Worm (Caenorhabditis elegans): Measurements from ENCODE around the gene tni-4.

The tni-4 gene

DNA sequence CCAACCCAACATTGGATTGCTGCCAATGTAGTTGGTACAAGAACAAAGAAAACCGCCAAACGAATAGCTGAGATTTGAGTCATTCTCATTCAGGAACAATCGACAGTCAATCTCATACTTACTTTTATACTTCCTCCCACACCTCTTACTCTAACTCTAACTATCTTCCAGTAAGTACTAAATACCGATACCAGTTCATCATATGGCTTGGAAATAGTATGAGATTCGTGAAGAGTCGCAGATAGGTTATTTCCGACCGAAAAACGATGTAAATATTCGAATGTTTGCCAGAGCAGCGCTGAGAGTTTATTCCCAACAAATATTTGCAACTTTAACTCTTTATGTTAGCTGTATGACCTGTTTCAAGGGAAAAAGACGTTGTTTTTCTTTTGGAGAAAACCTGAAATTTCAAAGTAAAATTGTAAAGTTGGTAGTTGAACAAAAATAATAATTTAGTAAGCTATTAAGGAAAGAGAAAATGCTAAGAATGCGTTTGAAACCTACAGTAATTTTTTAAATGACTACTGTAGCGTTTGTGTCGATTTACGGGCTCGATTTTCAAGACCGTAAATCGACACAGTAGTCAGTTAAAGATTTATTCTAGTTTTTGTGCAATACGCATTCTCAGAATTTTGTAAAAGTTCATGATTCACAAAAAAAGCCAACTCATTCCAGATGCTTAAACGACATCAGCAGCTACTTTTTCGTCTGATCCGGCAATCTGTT, 17.7 kb upstream of the tni-4 start, which contains the start of the genes W03F8.6 and mtrf-1L:
Gene W03F8.6 (minus strand): TSS at position 101 of the 726 bp plus-strand sequence.
Gene mtrf-1L (plus strand): TSS at position 676 of the 726 bp plus-strand sequence.
- TF ChIP-seq ref-1 (GFP tag; conservative IDR thresholded peaks at IDR 0.05), result no peak
- no peak for TF ChIP-seq flt-1 (GFP tag; IDR thresholded peaks at IDR 0.05)
- TF ChIP-seq klf-2 (GFP tag; conservative IDR thresholded peaks at IDR 0.05), result no peak
- no peak for TF ChIP-seq ztf-23 (GFP tag; IDR thresholded peaks at IDR 0.05)
- TF ChIP-seq tab-1 (GFP tag; IDR thresholded peaks at IDR 0.05), result no peak
- no peak for TF ChIP-seq cog-1 (tag; optimal IDR thresholded peaks at IDR 0.05)
- TF ChIP-seq med-1 (GFP tag; optimal IDR thresholded peaks at IDR 0.05; ENCODE audit: insufficient read depth), result no peak
- TF ChIP-seq T22C8.4 (GFP tag; IDR thresholded peaks at IDR 0.05), result no peak
- TF ChIP-seq ztf-29 (GFP tag; IDR thresholded peaks at IDR 0.05), result no peak

DNA sequence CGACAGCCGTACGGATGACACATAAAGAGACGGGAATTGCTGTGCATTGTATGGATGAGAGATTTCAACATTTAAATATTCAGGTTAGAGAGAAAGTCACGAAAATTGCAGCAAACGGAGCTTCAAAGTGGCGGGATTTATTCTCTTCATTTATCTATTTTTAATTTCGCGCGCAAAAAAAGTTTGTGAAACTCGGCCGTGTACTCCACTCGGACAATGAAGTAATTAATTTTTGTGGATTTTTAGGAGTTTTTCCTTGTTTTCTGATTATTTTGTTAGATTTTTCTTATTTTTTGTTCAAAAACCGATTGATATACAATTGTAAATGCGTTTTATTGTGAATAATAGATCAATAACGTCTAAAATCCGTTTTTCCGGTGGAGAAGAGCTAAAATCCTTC, 16.3 kb upstream of the tni-4 start:
- TF ChIP-seq ztf-23 (GFP tag; IDR thresholded peaks at IDR 0.05), result no peak
- no peak for TF ChIP-seq tab-1 (GFP tag; IDR thresholded peaks at IDR 0.05)

DNA sequence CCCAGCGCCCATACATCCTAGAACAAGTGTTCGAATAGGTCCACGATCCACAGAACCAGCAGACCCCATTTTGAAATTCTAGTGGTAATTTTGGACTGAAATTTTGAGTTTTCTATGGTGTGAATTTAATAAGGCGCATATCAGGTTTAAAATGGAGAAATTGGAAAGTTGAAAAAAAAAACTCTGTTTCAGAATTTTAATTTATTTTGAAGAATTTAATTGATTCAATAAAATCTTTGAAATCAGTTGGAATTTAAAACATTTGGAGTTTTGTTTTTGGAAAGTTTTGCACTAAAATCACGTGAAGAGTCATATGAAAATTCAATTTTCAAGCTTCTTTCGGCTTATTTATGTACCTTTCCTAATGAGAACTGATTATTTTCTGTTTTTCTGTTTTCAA, 8.9 kb upstream of the tni-4 start, which contains the start of gene gpa-18:
Gene gpa-18 (minus strand): TSS at position 101 of the 400 bp plus-strand sequence.
- TF ChIP-seq cog-1 (tag; optimal IDR thresholded peaks at IDR 0.05) (no peak), tab-1 (GFP tag; IDR thresholded peaks at IDR 0.05) (no peak), ztf-23 (GFP tag; IDR thresholded peaks at IDR 0.05) (no peak), flt-1 (GFP tag; IDR thresholded peaks at IDR 0.05) (no peak), med-1 (GFP tag; optimal IDR thresholded peaks at IDR 0.05; ENCODE audit: insufficient read depth) (no peak), ref-1 (GFP tag; conservative IDR thresholded peaks at IDR 0.05) (no peak)

DNA sequence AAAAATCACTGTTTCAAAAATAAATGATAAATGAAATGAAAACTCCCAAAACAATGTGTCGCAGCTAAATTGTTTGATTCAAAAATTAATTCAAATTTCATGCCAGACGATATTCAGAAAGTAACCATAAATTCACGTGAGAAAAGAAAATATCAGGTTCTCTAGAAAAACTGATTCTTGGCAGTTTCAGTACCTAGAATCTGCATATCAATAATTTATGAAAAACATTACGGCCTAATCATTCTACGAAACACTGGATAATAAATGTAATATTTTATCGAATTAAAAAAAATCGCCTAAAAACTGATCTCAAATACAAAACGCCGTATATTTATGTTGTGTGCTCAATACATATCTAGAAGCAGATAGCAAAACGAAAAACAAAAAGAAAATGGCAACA, 3.6 kb upstream of the tni-4 start:
- TF ChIP-seq T22C8.4 (GFP tag; IDR thresholded peaks at IDR 0.05) (no peak), med-1 (GFP tag; optimal IDR thresholded peaks at IDR 0.05; ENCODE audit: insufficient read depth) (no peak), ref-1 (GFP tag; conservative IDR thresholded peaks at IDR 0.05) (no peak), klf-2 (GFP tag; conservative IDR thresholded peaks at IDR 0.05) (no peak), tab-1 (GFP tag; IDR thresholded peaks at IDR 0.05) (no peak), ztf-29 (GFP tag; IDR thresholded peaks at IDR 0.05) (no peak), flt-1 (GFP tag; IDR thresholded peaks at IDR 0.05) (no peak), cog-1 (tag; optimal IDR thresholded peaks at IDR 0.05) (no peak), ztf-23 (GFP tag; IDR thresholded peaks at IDR 0.05) (no peak)

DNA sequence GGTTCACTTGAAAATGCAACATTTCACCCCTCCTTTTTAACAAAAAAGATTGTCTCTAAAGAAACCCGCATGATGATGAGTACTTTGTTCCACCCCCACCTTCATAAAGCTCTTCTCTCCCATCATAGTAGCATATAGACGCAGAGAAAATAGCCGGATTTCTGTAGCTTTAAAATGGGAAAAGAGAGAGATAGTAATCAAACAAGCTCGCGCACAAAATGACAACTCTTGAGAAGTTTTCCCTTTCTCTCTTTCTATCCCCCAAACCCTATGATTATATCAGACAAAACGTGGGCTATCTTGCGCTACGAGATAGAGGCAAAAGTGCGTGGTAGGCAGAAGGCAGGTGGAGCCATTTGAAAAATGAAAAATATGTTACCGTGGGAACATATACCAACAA, 1.8 kb upstream of the tni-4 start:
- TF ChIP-seq tab-1 (GFP tag; IDR thresholded peaks at IDR 0.05) (no peak), cog-1 (tag; optimal IDR thresholded peaks at IDR 0.05) (no peak), med-1 (GFP tag; optimal IDR thresholded peaks at IDR 0.05; ENCODE audit: insufficient read depth) (no peak), flt-1 (GFP tag; IDR thresholded peaks at IDR 0.05) (no peak), klf-2 (GFP tag; conservative IDR thresholded peaks at IDR 0.05) (no peak), ztf-29 (GFP tag; IDR thresholded peaks at IDR 0.05) (no peak), ztf-23 (GFP tag; IDR thresholded peaks at IDR 0.05) (no peak), ref-1 (GFP tag; conservative IDR thresholded peaks at IDR 0.05) (no peak), T22C8.4 (GFP tag; IDR thresholded peaks at IDR 0.05) (no peak)

DNA sequence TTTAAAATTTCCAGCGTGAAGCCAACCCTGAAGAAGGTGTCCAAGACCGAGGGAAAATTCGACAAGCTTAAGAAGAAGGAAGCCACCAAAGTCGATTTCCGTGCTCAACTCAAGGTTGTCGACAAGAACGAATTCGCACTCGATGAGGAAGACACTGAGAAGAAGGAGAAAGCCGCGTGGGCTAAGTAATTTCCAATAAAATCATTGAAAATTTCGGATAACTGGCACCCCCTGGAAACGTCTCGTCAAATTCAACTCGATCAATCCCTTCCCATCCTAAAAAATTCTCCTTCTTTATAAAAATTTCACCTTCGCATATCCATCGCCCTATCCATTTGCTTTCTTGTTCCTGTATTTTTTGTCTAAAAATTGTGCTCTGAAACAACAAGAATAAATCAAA, 2.3 kb downstream of the tni-4 start:
- TF ChIP-seq klf-2 (GFP tag; conservative IDR thresholded peaks at IDR 0.05), result no peak
- TF ChIP-seq T22C8.4 (GFP tag; IDR thresholded peaks at IDR 0.05), result no peak
- no peak for TF ChIP-seq med-1 (GFP tag; optimal IDR thresholded peaks at IDR 0.05; ENCODE audit: insufficient read depth)
- no peak for TF ChIP-seq ztf-23 (GFP tag; IDR thresholded peaks at IDR 0.05)
- TF ChIP-seq tab-1 (GFP tag; IDR thresholded peaks at IDR 0.05), result no peak
- TF ChIP-seq flt-1 (GFP tag; IDR thresholded peaks at IDR 0.05), result no peak
- TF ChIP-seq ztf-29 (GFP tag; IDR thresholded peaks at IDR 0.05), result no peak
- TF ChIP-seq cog-1 (tag; optimal IDR thresholded peaks at IDR 0.05), result no peak
- TF ChIP-seq ref-1 (GFP tag; conservative IDR thresholded peaks at IDR 0.05), result no peak

DNA sequence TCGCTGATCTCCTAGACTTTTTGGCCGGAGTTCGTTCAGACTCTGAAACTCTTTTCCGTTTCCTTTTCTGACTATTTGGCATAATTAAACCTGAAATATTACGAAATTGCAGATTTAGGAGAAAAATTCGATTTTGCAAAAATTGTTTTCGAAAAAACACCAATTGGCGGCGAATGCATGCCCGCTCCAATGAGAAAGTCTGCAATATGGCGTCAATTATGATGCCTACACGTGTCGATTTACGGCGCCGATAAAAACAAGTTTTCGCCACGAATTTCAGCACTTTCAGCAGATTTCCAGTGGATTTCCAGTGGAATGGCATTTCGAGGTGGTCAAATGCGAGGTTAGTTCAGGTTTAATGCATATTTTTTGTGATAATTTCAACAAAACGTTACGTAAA, 5.0 kb downstream of the tni-4 start, which contains the start of the genes Y59E9AL.36 and nbet-1:
Gene Y59E9AL.36 (minus strand): TSS at position 92 of the 400 bp plus-strand sequence.
Gene nbet-1 (plus strand): TSS at position 112 of the 400 bp plus-strand sequence.
- TF ChIP-seq med-1 (GFP tag; optimal IDR thresholded peaks at IDR 0.05; ENCODE audit: insufficient read depth) (no peak), ztf-29 (GFP tag; IDR thresholded peaks at IDR 0.05) (no peak), cog-1 (tag; optimal IDR thresholded peaks at IDR 0.05) (peak; percentile 39), tab-1 (GFP tag; IDR thresholded peaks at IDR 0.05) (no peak), T22C8.4 (GFP tag; IDR thresholded peaks at IDR 0.05) (no peak), ref-1 (GFP tag; conservative IDR thresholded peaks at IDR 0.05) (no peak)

DNA sequence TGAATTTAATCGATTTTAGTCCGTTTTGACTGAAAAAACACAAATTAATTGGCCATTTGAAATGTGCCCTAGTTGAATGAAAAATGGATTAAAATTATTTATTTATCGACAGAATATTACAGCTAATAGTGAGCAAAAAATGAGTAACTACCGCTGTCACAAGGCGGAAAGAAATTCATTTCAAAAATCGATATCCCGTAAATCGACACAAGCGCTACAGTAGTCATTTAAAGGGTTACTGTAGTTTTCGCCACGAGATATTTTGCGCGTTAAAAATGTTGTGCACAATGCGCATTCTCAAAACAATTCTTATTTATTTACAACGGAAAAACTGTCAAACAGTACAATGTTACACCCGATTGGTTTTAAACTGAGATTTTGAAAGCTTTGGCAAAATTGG, 6.2 kb downstream of the tni-4 start:
- TF ChIP-seq tab-1 (GFP tag; IDR thresholded peaks at IDR 0.05) (no peak), T22C8.4 (GFP tag; IDR thresholded peaks at IDR 0.05) (no peak), ztf-23 (GFP tag; IDR thresholded peaks at IDR 0.05) (no peak), flt-1 (GFP tag; IDR thresholded peaks at IDR 0.05) (no peak), med-1 (GFP tag; optimal IDR thresholded peaks at IDR 0.05; ENCODE audit: insufficient read depth) (no peak), ztf-29 (GFP tag; IDR thresholded peaks at IDR 0.05) (no peak), cog-1 (tag; optimal IDR thresholded peaks at IDR 0.05) (no peak), klf-2 (GFP tag; conservative IDR thresholded peaks at IDR 0.05) (no peak), ref-1 (GFP tag; conservative IDR thresholded peaks at IDR 0.05) (no peak)

DNA sequence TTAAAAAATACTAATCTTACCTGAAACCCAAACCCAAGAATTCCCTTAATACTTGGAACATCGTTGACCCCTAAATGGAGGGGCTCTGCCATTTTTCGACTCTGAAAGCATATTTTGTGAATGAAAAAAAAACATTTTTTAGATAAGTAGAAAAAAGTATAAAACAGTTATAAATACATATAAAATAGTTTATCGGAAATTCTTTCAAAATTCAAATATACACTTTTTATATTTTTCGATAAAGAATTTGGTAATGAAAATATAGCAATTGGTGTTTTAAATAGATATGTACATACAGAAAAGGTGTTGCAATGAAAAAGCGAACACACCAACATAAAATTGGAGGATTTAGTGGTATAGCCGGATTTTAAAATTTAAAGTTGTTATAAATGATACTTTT, 10.7 kb downstream of the tni-4 start, which contains the start of gene Y59E9AL.4:
Gene Y59E9AL.4 (minus strand): TSS at position 101 of the 400 bp plus-strand sequence.
- TF ChIP-seq klf-2 (GFP tag; conservative IDR thresholded peaks at IDR 0.05) (no peak), flt-1 (GFP tag; IDR thresholded peaks at IDR 0.05) (no peak), cog-1 (tag; optimal IDR thresholded peaks at IDR 0.05) (no peak), tab-1 (GFP tag; IDR thresholded peaks at IDR 0.05) (no peak)

DNA sequence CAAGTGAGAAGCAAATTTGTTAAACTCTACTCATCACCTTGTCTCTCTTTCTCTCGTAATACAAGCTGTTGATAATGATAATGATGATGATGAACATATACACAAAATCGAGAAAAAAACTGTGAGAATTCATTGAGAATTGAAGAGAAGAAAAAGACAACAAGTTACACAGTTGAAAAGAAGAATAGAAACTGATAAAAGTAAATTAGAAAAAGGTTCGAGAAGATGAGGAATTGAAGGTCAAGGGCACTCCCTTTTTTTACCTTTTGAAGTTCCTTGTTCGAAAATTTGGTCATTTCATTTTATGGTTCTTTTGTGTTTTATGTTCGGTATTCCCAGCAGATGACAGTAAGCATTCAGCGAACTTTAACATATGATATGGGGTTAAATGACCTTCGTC, 12.0 kb downstream of the tni-4 start:
- no peak for TF ChIP-seq cog-1 (tag; optimal IDR thresholded peaks at IDR 0.05)
- TF ChIP-seq T22C8.4 (GFP tag; IDR thresholded peaks at IDR 0.05), result no peak
- no peak for TF ChIP-seq flt-1 (GFP tag; IDR thresholded peaks at IDR 0.05)

Measured in whole organism, midembryonic.